Worm (Caenorhabditis elegans) whole organism, late embryonic: ENCODE measurements around the gene grl-19.

Experiments used
- F13H6.1 ChIP-seq: sonication (generic microtip); optimal IDR thresholded peaks from 2 replicates; lab custom pipeline; 2016; ENCODE audit warnings: missing genetic modification characterization, missing compliant biosample characterization
- ceh-34 ChIP-seq: sonication (generic microtip); optimal IDR thresholded peaks from 2 replicates; lab custom pipeline; 2016; ENCODE audit warnings: mild to moderate bottlenecking, missing genetic modification characterization, missing compliant biosample characterization
- ceh-9 ChIP-seq: sonication (generic microtip); optimal IDR thresholded peaks from 2 replicates; lab custom pipeline; 2016; ENCODE audit warnings: mild to moderate bottlenecking, missing genetic modification characterization, inconsistent platforms, missing compliant biosample characterization
- elt-2 ChIP-seq: sonication (generic microtip); optimal IDR thresholded peaks from 2 replicates; lab custom pipeline; 2016; ENCODE audit warnings: missing genetic modification reagents, missing genetic modification characterization, missing compliant biosample characterization
- hlh-13 ChIP-seq: fragments of 200-800 bp; sonication (Bioruptor generic); optimal IDR thresholded peaks from 2 replicates; lab custom pipeline; 2018; ENCODE audit warnings: mild to moderate bottlenecking, missing genetic modification characterization, missing compliant biosample characterization

ce11 chrIV:262460-262859 lies 10.1 kb upstream of the grl-19 start:
- TF ChIP-seq ceh-34 (tag; lab: Kevin White, UChicago), result no peak
- no peak for TF ChIP-seq elt-2 (tag; lab: Kevin White, UChicago)
- TF ChIP-seq hlh-13 (GFP tag; lab: Kevin White, UChicago), result no peak
- no peak for TF ChIP-seq F13H6.1 (tag; lab: Kevin White, UChicago)
- no peak for TF ChIP-seq ceh-9
